Worm (Caenorhabditis elegans): ENCODE measurements around the gene tos-1.
"Not testable (repeated sequence)": the region's sequence is repeated elsewhere in the genome, so short reads cannot be mapped to it uniquely, and the experiment has no call there.

Gene tos-1

ce11 chrV:9386143-9386542 is 42.1 kb upstream of the tos-1 start, which contains the start of gene hum-2:
hum-2 (plus strand) TSS chrV:9386175.
- TF ChIP-seq nhr-12 (tag; optimal IDR thresholded peaks at IDR 0.05) (no peak), ceh-83 (GFP tag; optimal IDR thresholded peaks at IDR 0.05) (no peak), zip-8 (tag; optimal IDR thresholded peaks at IDR 0.05) (no peak), ceh-39 (tag; optimal IDR thresholded peaks at IDR 0.05) (no peak), nhr-2 (tag; optimal IDR thresholded peaks at IDR 0.05) (no peak), nhr-76 (tag; optimal IDR thresholded peaks at IDR 0.05) (no peak), ham-2 (GFP tag; optimal IDR thresholded peaks at IDR 0.05) (no peak), unc-62 (GFP tag; optimal IDR thresholded peaks at IDR 0.05) (no peak), lin-13 (tag; optimal IDR thresholded peaks at IDR 0.05) (no peak), hlh-1 (tag; optimal IDR thresholded peaks at IDR 0.05) (no peak), mab-5 (tag; optimal IDR thresholded peaks at IDR 0.05) (no peak), bed-3 (GFP tag; optimal IDR thresholded peaks at IDR 0.05) (no peak), ztf-11 (tag; optimal IDR thresholded peaks at IDR 0.05) (no peak), snpc-4 (tag; optimal IDR thresholded peaks at IDR 0.05) (no peak)

- TF ChIP-seq elt-1 (tag; optimal IDR thresholded peaks at IDR 0.05; ENCODE audit: borderline replicate concordance, insufficient read depth) (no peak), zip-8 (tag; optimal IDR thresholded peaks at IDR 0.05) (no peak), unc-62 (GFP tag; optimal IDR thresholded peaks at IDR 0.05) (no peak), hlh-1 (tag; optimal IDR thresholded peaks at IDR 0.05) (no peak), ceh-43 (GFP tag; optimal IDR thresholded peaks at IDR 0.05) (no peak), nhr-76 (tag; optimal IDR thresholded peaks at IDR 0.05) (no peak), flh-1 (GFP tag; optimal IDR thresholded peaks at IDR 0.05) (no peak), ztf-11 (tag; optimal IDR thresholded peaks at IDR 0.05) (no peak), lin-32 (GFP tag; optimal IDR thresholded peaks at IDR 0.05) (no peak), ceh-39 (tag; optimal IDR thresholded peaks at IDR 0.05) (no peak), sptf-1 (tag; optimal IDR thresholded peaks at IDR 0.05) (no peak), pha-4 (tag; optimal IDR thresholded peaks at IDR 0.05) (no peak), lsy-2 (tag; optimal IDR thresholded peaks at IDR 0.05) (no peak), nhr-237 (tag; optimal IDR thresholded peaks at IDR 0.05) (no peak), ceh-83 (GFP tag; optimal IDR thresholded peaks at IDR 0.05) (no peak), sem-2 (GFP tag; optimal IDR thresholded peaks at IDR 0.05) (no peak), nhr-2 (tag; optimal IDR thresholded peaks at IDR 0.05) (no peak), nhr-28 (tag; optimal IDR thresholded peaks at IDR 0.05) (no peak)
These were observed 40.9 kb upstream of the tos-1 start for ce11 chrV:9384949-9385348.

DNA sequence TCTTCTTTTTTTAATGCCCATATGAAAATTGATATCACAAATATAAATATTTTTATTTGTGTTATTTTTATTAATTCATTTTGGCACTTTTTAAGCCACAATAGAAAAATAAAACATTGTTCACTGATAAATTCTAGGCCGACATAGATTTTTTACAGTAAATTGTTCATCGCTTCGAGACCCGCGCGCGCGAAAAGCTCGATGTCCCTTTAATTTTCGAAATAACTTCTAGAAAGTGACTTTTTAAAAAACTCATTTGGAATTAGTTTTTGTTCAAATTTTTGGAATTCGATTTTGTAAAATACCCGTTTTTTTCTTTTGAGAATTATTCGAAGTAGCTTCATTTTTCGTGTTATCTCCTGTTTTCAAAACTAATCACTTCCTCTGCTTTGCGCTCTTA is 40.4 kb upstream of the tos-1 start:
- TF ChIP-seq snpc-4 (tag; optimal IDR thresholded peaks at IDR 0.05), result no peak
- no peak for TF ChIP-seq blmp-1 (tag; optimal IDR thresholded peaks at IDR 0.05)
- TF ChIP-seq tbx-8 (GFP tag; optimal IDR thresholded peaks at IDR 0.05), result no peak
- TF ChIP-seq ham-2 (GFP tag; optimal IDR thresholded peaks at IDR 0.05), result no peak
- TF ChIP-seq ceh-43 (GFP tag; optimal IDR thresholded peaks at IDR 0.05), result no peak
- no peak for TF ChIP-seq ceh-39 (tag; optimal IDR thresholded peaks at IDR 0.05)
- TF ChIP-seq lsy-2 (tag; optimal IDR thresholded peaks at IDR 0.05), result no peak
- TF ChIP-seq mls-2 (tag; optimal IDR thresholded peaks at IDR 0.05), result no peak

DNA sequence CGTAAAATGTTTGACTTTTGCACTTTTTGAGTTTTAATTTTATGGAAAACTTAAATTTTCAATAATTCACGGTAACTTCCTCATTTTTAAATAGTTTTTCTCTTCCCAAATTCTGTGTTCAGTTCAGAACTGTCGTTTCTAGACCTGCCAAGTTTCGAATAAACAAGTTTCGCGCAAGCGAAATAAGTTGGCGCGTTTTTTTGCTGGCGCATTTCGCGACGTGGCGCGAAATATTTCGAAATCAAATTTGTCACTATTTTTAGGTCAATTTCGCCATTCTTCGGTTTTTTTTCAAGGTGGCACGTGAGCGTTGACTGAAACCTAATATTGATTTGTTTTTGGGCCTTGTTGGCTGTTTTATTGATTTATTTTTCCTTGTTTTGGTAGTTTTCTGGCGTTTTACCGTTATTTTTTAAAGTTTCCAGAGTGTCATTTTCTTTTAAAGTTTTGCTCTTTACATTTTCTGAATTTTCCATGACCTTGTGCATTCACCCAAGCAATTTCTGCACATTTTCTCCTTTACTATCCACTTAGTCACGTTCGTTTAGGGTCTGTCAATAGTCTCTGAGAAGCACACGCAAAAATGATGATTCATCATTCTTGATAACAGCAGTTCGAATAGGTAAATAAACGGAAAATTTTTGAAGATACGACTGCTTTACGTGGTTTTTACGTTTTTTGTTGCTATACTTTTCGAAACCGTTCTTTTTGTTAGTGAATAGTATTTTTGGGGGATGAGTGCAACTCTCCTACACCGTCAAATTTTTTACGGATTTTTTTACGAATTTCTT is 38.7 kb upstream of the tos-1 start:
- TF ChIP-seq nhr-12 (tag; optimal IDR thresholded peaks at IDR 0.05) (no peak), unc-62 (GFP tag; optimal IDR thresholded peaks at IDR 0.05) (no peak), pha-4 (tag; optimal IDR thresholded peaks at IDR 0.05) (no peak)

DNA sequence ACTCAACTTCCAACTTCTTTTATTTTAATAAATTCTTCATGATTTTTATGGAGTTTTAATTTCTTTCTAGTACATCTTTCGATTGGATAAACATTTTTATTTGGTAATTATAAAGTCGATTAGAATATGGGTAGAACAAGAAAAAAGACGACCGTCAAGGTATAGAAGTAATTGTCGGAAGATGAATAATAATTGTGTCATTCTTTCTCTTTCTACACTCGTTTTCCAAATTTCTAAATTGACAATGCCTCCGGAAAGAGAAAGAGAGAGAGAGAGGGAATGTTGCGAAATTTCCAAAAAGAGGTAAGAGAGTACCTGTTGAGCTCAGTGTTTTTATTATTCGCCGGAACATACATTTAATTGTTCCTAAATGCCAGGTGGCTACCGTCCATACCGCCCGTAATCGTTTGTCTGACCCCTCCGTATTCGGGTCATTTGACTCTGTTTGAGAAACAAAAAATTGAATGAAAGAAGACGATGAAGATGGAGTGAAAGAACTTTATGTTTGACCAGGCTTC is 37.9 kb upstream of the tos-1 start, which contains the start of gene E02C12.12:
Gene E02C12.12, minus strand, starts transcription at position 468 of the 518 bp plus-strand sequence.
- TF ChIP-seq mab-5 (tag; optimal IDR thresholded peaks at IDR 0.05) (no peak), nhr-2 (tag; optimal IDR thresholded peaks at IDR 0.05) (peak; percentile 51), nhr-76 (tag; optimal IDR thresholded peaks at IDR 0.05) (no peak)

DNA sequence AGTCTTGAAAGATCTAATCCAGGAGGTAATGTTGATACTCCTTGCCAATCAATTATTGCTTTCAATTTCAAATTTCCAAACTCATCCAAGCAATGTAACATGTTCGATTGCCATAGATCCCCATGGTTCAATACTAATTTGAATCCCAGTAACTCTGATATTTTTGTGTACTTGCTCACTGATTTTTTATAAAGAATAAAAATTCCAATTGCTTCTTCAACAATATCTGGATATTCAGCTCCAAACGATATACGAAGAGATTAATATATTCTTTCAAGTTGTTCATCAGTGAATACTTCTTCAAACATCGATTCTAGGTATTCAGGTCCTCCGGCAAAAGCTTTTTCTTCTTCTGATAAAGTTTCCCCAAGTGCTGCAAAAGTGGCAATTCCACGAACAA is 35.8 kb upstream of the tos-1 start, which contains the start of gene E02C12.11:
Gene E02C12.11, minus strand, starts transcription at position 101 of the 400 bp plus-strand sequence.
- not testable (repeated sequence) for TF ChIP-seq pha-4, unc-39, nhr-2 (tag; optimal IDR thresholded peaks at IDR 0.05)
